Fruit fly (Drosophila melanogaster): ENCODE measurements around the gene CG14857.

CG14857 gene

DNA sequence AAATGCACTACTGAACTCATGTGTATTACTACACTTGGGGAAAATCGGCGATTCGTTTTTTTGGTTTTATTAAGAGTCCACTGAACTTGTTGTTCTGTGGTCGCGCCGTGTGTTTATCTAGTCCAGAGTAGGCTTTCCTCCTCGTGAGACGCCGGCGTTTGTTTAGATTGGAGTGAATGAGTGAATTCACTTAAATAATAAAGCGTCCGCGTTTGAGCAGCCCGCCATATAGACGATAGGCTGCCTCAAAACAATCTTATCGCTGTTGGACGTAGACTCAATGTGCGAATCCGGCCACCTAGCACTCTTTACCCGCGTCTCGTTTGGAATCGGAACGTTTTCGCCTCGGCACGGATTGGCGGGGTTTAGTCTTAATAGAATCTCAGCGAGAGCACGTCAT is at the start of gene CG14857:
Gene CG14857, plus strand, starts transcription at position 367 of the 400 bp plus-strand sequence.
- TF ChIP-seq CG32121 (GFP tag; IDR thresholded peaks at IDR 0.05) (no peak), CG14655 (GFP tag; optimal IDR thresholded peaks at IDR 0.05) (no peak), CG17806 (tag; optimal IDR thresholded peaks at IDR 0.05) (no peak), CG34367 (tag; optimal IDR thresholded peaks at IDR 0.05) (no peak), CG4496 (GFP tag; IDR thresholded peaks at IDR 0.05) (no peak), CG10348 (GFP tag; IDR thresholded peaks at IDR 0.05) (no peak), CG12605 (GFP tag; IDR thresholded peaks at IDR 0.05) (no peak), rn (GFP tag; IDR thresholded peaks at IDR 0.05) (no peak), CG9948 (tag; optimal IDR thresholded peaks at IDR 0.05) (no peak), fd96Ca (GFP tag; IDR thresholded peaks at IDR 0.05) (no peak; the same call in 2 of the 3 replicates), CG8159 (tag; optimal IDR thresholded peaks at IDR 0.05) (no peak), CG8301 (tag; optimal IDR thresholded peaks at IDR 0.05) (no peak), CG15710 (tag; optimal IDR thresholded peaks at IDR 0.05) (no peak), CG13204 (GFP tag; optimal IDR thresholded peaks at IDR 0.05) (no peak), EcR (GFP tag; optimal IDR thresholded peaks at IDR 0.05) (no peak)

DNA sequence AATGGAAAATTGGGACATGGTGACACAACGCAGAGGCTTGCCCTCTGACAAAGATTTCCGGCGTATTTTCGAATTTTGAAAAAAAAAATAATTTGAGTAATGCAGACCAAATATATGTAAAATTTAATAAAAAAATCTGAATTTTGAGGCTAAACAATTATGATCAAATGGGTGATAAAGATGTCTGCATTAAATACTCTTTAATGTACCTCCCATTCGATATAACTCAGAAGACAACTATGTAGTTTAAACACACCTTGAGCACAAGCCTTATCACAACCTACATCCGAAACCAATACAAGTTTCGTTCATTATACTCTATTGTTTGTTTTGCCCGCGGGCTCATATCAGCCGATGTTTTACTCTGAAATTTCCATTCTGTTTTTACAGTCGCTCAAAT is 47.2 kb upstream of the CG14857 start, which contains the start of gene CG7362:
Gene CG7362, minus strand, starts transcription at position 101 of the 400 bp plus-strand sequence.
- TF ChIP-seq EcR (GFP tag; optimal IDR thresholded peaks at IDR 0.05): no peak

DNA sequence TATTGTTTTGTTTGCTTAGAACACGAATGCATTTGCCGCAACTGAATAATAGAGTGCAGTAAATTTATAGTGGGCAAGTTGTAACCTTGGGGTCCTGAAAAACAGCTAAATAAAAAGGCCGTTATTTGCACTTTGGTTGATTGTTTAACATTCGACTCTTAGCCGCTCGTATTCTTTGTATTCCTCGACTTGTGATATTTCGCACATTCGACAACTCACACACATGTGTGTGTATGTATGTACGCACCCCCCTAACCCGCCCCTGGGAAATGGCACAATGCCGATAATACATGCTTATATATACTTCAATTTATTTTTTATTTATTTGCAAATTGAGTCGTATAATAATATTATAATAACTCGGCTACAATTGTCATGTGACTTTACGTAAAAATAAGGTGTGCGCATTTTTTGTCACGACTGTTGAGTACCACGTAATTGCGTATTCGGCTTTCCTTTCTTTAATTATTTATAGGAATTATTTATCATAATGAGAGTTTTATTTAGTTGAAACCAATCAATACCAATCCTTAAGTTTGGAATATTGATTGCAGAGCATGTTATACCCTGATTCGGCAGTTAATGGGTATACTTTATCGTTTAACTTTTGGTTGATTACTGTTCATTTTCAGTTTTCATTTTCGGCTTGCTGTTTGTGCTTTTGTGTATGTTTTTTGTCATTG is 46.6 kb upstream of the CG14857 start:
- TF ChIP-seq rn (GFP tag; IDR thresholded peaks at IDR 0.05) (no peak), D1 (tag; optimal IDR thresholded peaks at IDR 0.05) (no peak), CG14655 (GFP tag; optimal IDR thresholded peaks at IDR 0.05) (no peak), EcR (GFP tag; optimal IDR thresholded peaks at IDR 0.05) (no peak), CG8159 (tag; optimal IDR thresholded peaks at IDR 0.05) (peak; percentile 8), gl (tag; optimal IDR thresholded peaks at IDR 0.05) (no peak), Ets98B (GFP tag; IDR thresholded peaks at IDR 0.05) (peak; percentile 51; the same call in 1 of the 2 replicates), CG15710 (tag; optimal IDR thresholded peaks at IDR 0.05) (no peak), Pif1A (GFP tag; optimal IDR thresholded peaks at IDR 0.05) (peak; percentile 48), CG34367 (tag; optimal IDR thresholded peaks at IDR 0.05) (no peak), CG4496 (GFP tag; IDR thresholded peaks at IDR 0.05) (peak; percentile 46; the same call in 1 of the 3 replicates), CG9948 (tag; optimal IDR thresholded peaks at IDR 0.05) (no peak), fd96Ca (GFP tag; IDR thresholded peaks at IDR 0.05) (no peak), CG10348 (GFP tag; IDR thresholded peaks at IDR 0.05) (no peak), CG17806 (tag; optimal IDR thresholded peaks at IDR 0.05) (no peak), CG12605 (GFP tag; IDR thresholded peaks at IDR 0.05) (no peak), Pif1B (GFP tag; optimal IDR thresholded peaks at IDR 0.05) (peak; percentile 45), CG13204 (GFP tag; optimal IDR thresholded peaks at IDR 0.05) (no peak), CG32121 (GFP tag; IDR thresholded peaks at IDR 0.05) (peak; percentile 22; the same call in 1 of the 2 replicates), CG8301 (tag; optimal IDR thresholded peaks at IDR 0.05) (no peak), Snoo (tag; optimal IDR thresholded peaks at IDR 0.05) (peak; percentile 67)

DNA sequence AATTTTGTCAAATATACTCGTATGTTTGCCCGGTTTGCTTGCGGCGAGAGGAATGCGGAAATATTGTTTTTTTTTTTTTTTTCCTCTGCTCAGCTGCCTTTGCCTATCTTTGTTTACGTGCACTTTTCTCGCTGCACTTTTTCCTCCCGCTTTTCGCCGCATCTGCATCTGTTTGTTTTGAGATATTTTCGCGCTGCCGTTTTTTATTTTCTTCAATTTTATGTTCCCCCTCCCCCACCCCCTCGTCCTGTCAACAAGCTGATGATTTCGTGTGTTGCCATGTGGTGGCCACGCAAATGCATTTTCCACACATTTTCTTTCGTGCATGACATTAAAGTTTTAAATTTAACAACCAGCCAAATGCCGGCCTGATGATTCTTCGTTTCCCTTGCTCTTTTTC is 45.5 kb upstream of the CG14857 start:
- TF ChIP-seq CG34367 (tag; optimal IDR thresholded peaks at IDR 0.05) (no peak), CG10348 (GFP tag; IDR thresholded peaks at IDR 0.05) (no peak), CG17806 (tag; optimal IDR thresholded peaks at IDR 0.05) (no peak), gl (tag; optimal IDR thresholded peaks at IDR 0.05) (no peak), Pif1B (GFP tag; optimal IDR thresholded peaks at IDR 0.05) (no peak), CG8159 (tag; optimal IDR thresholded peaks at IDR 0.05) (no peak), CG32121 (GFP tag; IDR thresholded peaks at IDR 0.05) (peak; percentile 69), Pif1A (GFP tag; optimal IDR thresholded peaks at IDR 0.05) (no peak)

DNA sequence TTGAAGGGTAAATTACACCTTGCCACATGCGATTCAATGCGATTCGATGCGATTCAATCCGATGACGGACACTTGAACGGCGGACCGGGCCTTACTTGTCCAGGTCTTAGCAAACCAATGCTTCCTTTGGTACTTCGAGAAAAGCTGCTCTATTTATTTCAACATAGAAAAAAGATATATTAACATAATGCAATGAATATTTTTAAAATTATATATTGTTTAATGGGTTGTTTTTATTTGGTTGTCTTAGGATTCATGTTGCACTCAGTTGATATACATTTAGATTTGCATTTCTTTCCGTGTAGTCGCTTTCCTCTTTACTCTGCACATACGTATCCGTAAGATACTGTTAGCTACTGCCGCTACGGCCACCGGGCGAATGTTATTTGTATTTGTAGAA is 43.2 kb upstream of the CG14857 start:
- no peak for TF ChIP-seq Snoo (tag; optimal IDR thresholded peaks at IDR 0.05)
- no peak for TF ChIP-seq CG14655 (GFP tag; optimal IDR thresholded peaks at IDR 0.05)
- peak; percentile 76 for TF ChIP-seq Ets98B (GFP tag; IDR thresholded peaks at IDR 0.05)
- TF ChIP-seq CG12605 (GFP tag; IDR thresholded peaks at IDR 0.05): peak; percentile 42; the same call in 1 of the 2 replicates
- TF ChIP-seq fd96Ca (GFP tag; IDR thresholded peaks at IDR 0.05): no peak
- peak; percentile 64; the same call in 2 of the 3 replicates for TF ChIP-seq CG4496 (GFP tag; IDR thresholded peaks at IDR 0.05)
- TF ChIP-seq rn (GFP tag; IDR thresholded peaks at IDR 0.05): 0 out of 2 replicates have a peak, but pooled peaks have one; percentile 9
- TF ChIP-seq CG8301 (tag; optimal IDR thresholded peaks at IDR 0.05): peak; percentile 56
- TF ChIP-seq Pif1B (GFP tag; optimal IDR thresholded peaks at IDR 0.05): no peak
- peak; percentile 65 for TF ChIP-seq CG32121 (GFP tag; IDR thresholded peaks at IDR 0.05)

DNA sequence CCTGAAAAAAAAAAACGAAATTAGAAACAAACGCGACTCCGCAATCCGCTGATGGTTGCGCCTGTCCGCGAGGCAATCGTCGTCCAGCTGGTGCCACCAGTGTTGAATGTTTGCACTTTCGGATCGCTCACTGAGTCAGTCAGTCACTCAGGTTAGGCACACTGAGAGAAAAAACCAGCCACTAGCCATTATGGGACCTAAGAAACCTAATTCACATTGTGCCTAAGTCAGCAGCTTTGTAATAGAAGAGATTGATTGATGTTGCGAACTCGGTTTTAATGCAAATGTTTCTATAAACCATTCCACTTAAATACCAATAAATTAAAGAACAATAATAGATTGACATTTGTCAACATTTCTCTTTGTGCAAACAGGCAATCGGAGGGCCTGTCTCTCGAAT is 40.5 kb upstream of the CG14857 start:
- TF ChIP-seq CG8301 (tag; optimal IDR thresholded peaks at IDR 0.05): peak; percentile 11
- TF ChIP-seq CG8159 (tag; optimal IDR thresholded peaks at IDR 0.05): no peak
- TF ChIP-seq CG32121 (GFP tag; IDR thresholded peaks at IDR 0.05): peak; percentile 38; the same call in 1 of the 2 replicates
- TF ChIP-seq fd96Ca (GFP tag; IDR thresholded peaks at IDR 0.05): no peak; the same call in 2 of the 3 replicates
- no peak for TF ChIP-seq CG10348 (GFP tag; IDR thresholded peaks at IDR 0.05)
- no peak for TF ChIP-seq Pif1B (GFP tag; optimal IDR thresholded peaks at IDR 0.05)
- no peak for TF ChIP-seq CG15710 (tag; optimal IDR thresholded peaks at IDR 0.05)
- no peak for TF ChIP-seq CG34367 (tag; optimal IDR thresholded peaks at IDR 0.05)
- no peak for TF ChIP-seq CG17806 (tag; optimal IDR thresholded peaks at IDR 0.05)
- no peak for TF ChIP-seq CG9948 (tag; optimal IDR thresholded peaks at IDR 0.05)
- TF ChIP-seq CG4496 (GFP tag; IDR thresholded peaks at IDR 0.05): 0 out of 3 replicates have a peak, but pooled peaks have one; percentile 18
- no peak for TF ChIP-seq gl (tag; optimal IDR thresholded peaks at IDR 0.05)
- TF ChIP-seq D1 (tag; optimal IDR thresholded peaks at IDR 0.05): no peak
- no peak for TF ChIP-seq rn (GFP tag; IDR thresholded peaks at IDR 0.05)
- TF ChIP-seq EcR (GFP tag; optimal IDR thresholded peaks at IDR 0.05): no peak
- TF ChIP-seq CG12605 (GFP tag; IDR thresholded peaks at IDR 0.05): no peak
- no peak for TF ChIP-seq Snoo (tag; optimal IDR thresholded peaks at IDR 0.05)
- no peak for TF ChIP-seq CG13204 (GFP tag; optimal IDR thresholded peaks at IDR 0.05)
- TF ChIP-seq CG14655 (GFP tag; optimal IDR thresholded peaks at IDR 0.05): no peak
- peak; percentile 57 for TF ChIP-seq Ets98B (GFP tag; IDR thresholded peaks at IDR 0.05)
- TF ChIP-seq Pif1A (GFP tag; optimal IDR thresholded peaks at IDR 0.05): no peak
